Fruit fly (Drosophila melanogaster) whole organism, embryonic: ENCODE measurements around the gene Ugt316A1.
A peak's percentile ranks its signal among the peaks of the same experiment; 100 is the strongest.

ENCODE experiments used
- CG10267 ChIP-seq: fragments of 200-800 bp; sonication (Bioruptor generic); optimal IDR thresholded peaks from 2 replicates; lab custom pipeline; 2018; ENCODE audit warnings: missing biosample characterization, mild to moderate bottlenecking, missing genetic modification characterization, moderate library complexity
- CG10431 ChIP-seq: fragments of 200-800 bp; sonication (Bioruptor generic); optimal IDR thresholded peaks from 3 replicates; lab custom pipeline; 2018; ENCODE audit warnings: missing biosample characterization, mild to moderate bottlenecking, missing genetic modification characterization
- CG12769 ChIP-seq: fragments of 200-800 bp; sonication (Bioruptor generic); optimal IDR thresholded peaks from 2 replicates; lab custom pipeline; 2019; ENCODE audit warnings: missing biosample characterization, mild to moderate bottlenecking, missing genetic modification characterization, moderate library complexity
- CG13624 ChIP-seq: fragments of 200-800 bp; sonication (Bioruptor generic); optimal IDR thresholded peaks from 2 replicates; lab custom pipeline; 2016; ENCODE audit warnings: missing biosample characterization, missing genetic modification characterization
- CG14860 ChIP-seq: fragments of 200-800 bp; sonication (Bioruptor generic); IDR thresholded peaks from 3 replicates; pipeline ENCODE4 v1.3.6; 2022; ENCODE audit warnings: missing biosample characterization, missing genetic modification characterization; ENCODE audit not compliant: partially characterized antibody
- CG15514 ChIP-seq: fragments of 200-800 bp; sonication (Bioruptor generic); optimal IDR thresholded peaks from 3 replicates; lab custom pipeline; 2017; ENCODE audit warnings: missing biosample characterization, missing genetic modification characterization, mild to moderate bottlenecking, moderate library complexity, missing genetic modification reagents
- CG2678 ChIP-seq: fragments of 200-800 bp; sonication (Bioruptor generic); optimal IDR thresholded peaks from 3 replicates; lab custom pipeline; 2019; ENCODE audit warnings: missing biosample characterization, mild to moderate bottlenecking, missing genetic modification characterization, moderate library complexity
- CG42726 ChIP-seq: fragments of 200-800 bp; sonication (Bioruptor generic); IDR thresholded peaks from 2 replicates; pipeline ENCODE4 v1.3.6; 2022; ENCODE audit warnings: missing biosample characterization, missing genetic modification characterization; ENCODE audit not compliant: partially characterized antibody
- CG4617 ChIP-seq: fragments of 200-800 bp; sonication (Bioruptor generic); optimal IDR thresholded peaks from 3 replicates; lab custom pipeline; 2016; ENCODE audit warnings: missing biosample characterization, missing genetic modification characterization, borderline replicate concordance
- CG5245 ChIP-seq: fragments of 200-800 bp; sonication (Bioruptor generic); optimal IDR thresholded peaks from 3 replicates; lab custom pipeline; 2016; ENCODE audit warnings: missing biosample characterization, missing genetic modification characterization
- CG6254 ChIP-seq: fragments of 200-800 bp; sonication (Bioruptor generic); optimal IDR thresholded peaks from 3 replicates; lab custom pipeline; 2017; ENCODE audit warnings: mild to moderate bottlenecking, missing biosample characterization, missing genetic modification reagents, missing genetic modification characterization
- CG7928 ChIP-seq: fragments of 200-800 bp; sonication (Bioruptor generic); optimal IDR thresholded peaks from 2 replicates; lab custom pipeline; 2017; ENCODE audit warnings: missing biosample characterization, mild to moderate bottlenecking, missing genetic modification characterization
- CG8478 ChIP-seq: fragments of >200 bp; optimal IDR thresholded peaks from 2 replicates; lab custom pipeline; 2018
- CG8944 ChIP-seq: fragments of 200-800 bp; sonication (Bioruptor generic); optimal IDR thresholded peaks from 3 replicates; lab custom pipeline; 2016; ENCODE audit warnings: missing biosample characterization, missing genetic modification characterization
- CG9932 ChIP-seq: fragments of 200-800 bp; sonication (Bioruptor generic); IDR thresholded peaks from 2 replicates; pipeline ENCODE4 v1.3.6; 2022; ENCODE audit warnings: missing biosample characterization, missing genetic modification characterization
- CoRest ChIP-seq: fragments of 200-800 bp; sonication (Bioruptor generic); optimal IDR thresholded peaks from 3 replicates; lab custom pipeline; 2018; ENCODE audit warnings: missing biosample characterization, mild to moderate bottlenecking, missing genetic modification characterization, moderate library complexity
- Dp ChIP-seq: fragments of 200-800 bp; sonication (Bioruptor generic); optimal IDR thresholded peaks from 2 replicates; lab custom pipeline; 2018; ENCODE audit warnings: missing biosample characterization, mild to moderate bottlenecking, missing genetic modification characterization, moderate library complexity
- E2f2 ChIP-seq: fragments of 200-800 bp; sonication (Bioruptor generic); IDR thresholded peaks from 2 replicates; pipeline ENCODE4 v1.3.6; 2022; ENCODE audit warnings: missing biosample characterization, missing genetic modification characterization
- Hr3 ChIP-seq: fragments of 200-800 bp; sonication (Bioruptor generic); optimal IDR thresholded peaks from 3 replicates; lab custom pipeline; 2016; ENCODE audit warnings: missing biosample characterization, missing genetic modification characterization
- Lpt ChIP-seq: fragments of >200 bp; optimal IDR thresholded peaks from 2 replicates; lab custom pipeline; 2018; ENCODE audit warnings: missing biosample characterization, missing genetic modification characterization
- MBD-R2 ChIP-seq: fragments of 200-800 bp; sonication (Bioruptor generic); IDR thresholded peaks from 2 replicates; pipeline ENCODE4 v1.3.6; 2022; ENCODE audit warnings: missing biosample characterization, missing genetic modification characterization
- MESR4 ChIP-seq: fragments of 200-800 bp; sonication (Bioruptor generic); optimal IDR thresholded peaks from 2 replicates; lab custom pipeline; 2018; ENCODE audit warnings: missing biosample characterization, mild to moderate bottlenecking, missing genetic modification characterization, moderate library complexity
- MTF-1 ChIP-seq: fragments of 200-800 bp; sonication (Bioruptor generic); optimal IDR thresholded peaks from 2 replicates; lab custom pipeline; 2018; ENCODE audit warnings: missing biosample characterization, mild to moderate bottlenecking, missing genetic modification characterization, borderline replicate concordance
- Med ChIP-seq: fragments of 200-800 bp; sonication (Bioruptor generic); peaks from one replicate; lab custom pipeline; 2016; ENCODE audit warnings: missing biosample characterization, missing genetic modification characterization, mild to moderate bottlenecking, inconsistent platforms, moderate library complexity
- Meics ChIP-seq: fragments of 200-800 bp; sonication (Bioruptor generic); optimal IDR thresholded peaks from 2 replicates; lab custom pipeline; 2017; ENCODE audit warnings: missing biosample characterization, mild to moderate bottlenecking, missing genetic modification characterization
- NC2α ChIP-seq: fragments of 200-800 bp; sonication (Bioruptor generic); optimal IDR thresholded peaks from 2 replicates; lab custom pipeline; 2016; ENCODE audit warnings: missing biosample characterization, missing genetic modification characterization
- Oaz ChIP-seq: fragments of 200-800 bp; sonication (Bioruptor generic); IDR thresholded peaks from 2 replicates; pipeline ENCODE4 v1.3.6; 2022; ENCODE audit warnings: missing biosample characterization, missing genetic modification characterization
- PHDP ChIP-seq: fragments of 200-800 bp; sonication (Bioruptor generic); optimal IDR thresholded peaks from 3 replicates; lab custom pipeline; 2018; ENCODE audit warnings: missing biosample characterization, mild to moderate bottlenecking, missing genetic modification characterization, moderate library complexity
- Rfx ChIP-seq: fragments of 200-800 bp; sonication (Bioruptor generic); IDR thresholded peaks from 2 replicates; pipeline ENCODE4 v1.3.6; 2022; ENCODE audit warnings: missing biosample characterization, missing genetic modification characterization
- Ssrp ChIP-seq: fragments of 200-800 bp; sonication (Bioruptor generic); optimal IDR thresholded peaks from 2 replicates; lab custom pipeline; 2018; ENCODE audit warnings: missing biosample characterization, mild to moderate bottlenecking, missing genetic modification characterization, moderate library complexity
- Xbp1 ChIP-seq: fragments of 200-800 bp; sonication (Bioruptor generic); optimal IDR thresholded peaks from 3 replicates; lab custom pipeline; 2016; ENCODE audit warnings: missing biosample characterization, mild to moderate bottlenecking, missing genetic modification characterization
- aop ChIP-seq: fragments of 200-800 bp; sonication (Bioruptor generic); IDR thresholded peaks from 2 replicates; pipeline ENCODE4 v1.3.6; 2022; ENCODE audit warnings: missing biosample characterization, missing genetic modification characterization
- bigmax ChIP-seq: fragments of 200-800 bp; sonication (Bioruptor generic); optimal IDR thresholded peaks from 2 replicates; lab custom pipeline; 2018; ENCODE audit warnings: missing biosample characterization, mild to moderate bottlenecking, missing genetic modification characterization
- chm ChIP-seq: fragments of 200-800 bp; sonication (Bioruptor generic); IDR thresholded peaks from 2 replicates; pipeline ENCODE4 v1.3.6; 2022; ENCODE audit warnings: missing biosample characterization, missing genetic modification characterization
- crol ChIP-seq: fragments of 200-800 bp; sonication (Bioruptor generic); IDR thresholded peaks from 2 replicates; pipeline ENCODE4 v1.3.6; 2022; ENCODE audit warnings: missing biosample characterization, missing genetic modification characterization
- dpn ChIP-seq, 2 experiments: fragments of 200-800 bp; sonication (Bioruptor generic); optimal IDR thresholded peaks; 3 replicates each; lab custom pipeline; 2016; ENCODE audit warnings: missing biosample characterization in 2 of 2, missing genetic modification characterization in 2 of 2
- gcm ChIP-seq: fragments of 200-800 bp; sonication (Bioruptor generic); optimal IDR thresholded peaks from 2 replicates; lab custom pipeline; 2019; ENCODE audit warnings: missing biosample characterization, mild to moderate bottlenecking, missing genetic modification characterization, moderate library complexity
- kay ChIP-seq: fragments of 200-800 bp; sonication (Bioruptor generic); optimal IDR thresholded peaks from 2 replicates; lab custom pipeline; 2016; ENCODE audit warnings: missing biosample characterization, missing genetic modification characterization
- lbe ChIP-seq: fragments of 200-800 bp; sonication (Bioruptor generic); optimal IDR thresholded peaks from 2 replicates; lab custom pipeline; 2016; ENCODE audit warnings: missing biosample characterization, mild to moderate bottlenecking, missing genetic modification characterization
- mirr ChIP-seq: fragments of 200-800 bp; sonication (Bioruptor generic); optimal IDR thresholded peaks from 3 replicates; lab custom pipeline; 2018; ENCODE audit warnings: missing biosample characterization, mild to moderate bottlenecking, missing genetic modification characterization
- nerfin-2 ChIP-seq: fragments of 200-800 bp; sonication (Bioruptor generic); IDR thresholded peaks from 2 replicates; pipeline ENCODE4 v1.3.6; 2022; ENCODE audit warnings: missing biosample characterization, missing genetic modification characterization; ENCODE audit not compliant: partially characterized antibody
- pzg ChIP-seq: fragments of 200-800 bp; sonication (Bioruptor generic); optimal IDR thresholded peaks from 3 replicates; lab custom pipeline; 2018; ENCODE audit warnings: missing biosample characterization, mild to moderate bottlenecking, missing genetic modification characterization, moderate library complexity
- row ChIP-seq: fragments of 200-800 bp; sonication (Bioruptor generic); IDR thresholded peaks from 3 replicates; pipeline ENCODE4 v1.3.6; 2022; ENCODE audit warnings: missing biosample characterization, missing genetic modification characterization
- sens ChIP-seq: fragments of 200-800 bp; sonication (Bioruptor generic); peaks from one replicate; lab custom pipeline; 2016; ENCODE audit warnings: missing biosample characterization, missing genetic modification characterization
- slou ChIP-seq: fragments of 200-800 bp; sonication (Bioruptor generic); optimal IDR thresholded peaks from 3 replicates; lab custom pipeline; 2016; ENCODE audit warnings: missing biosample characterization, missing genetic modification characterization
- stwl ChIP-seq: fragments of 200-800 bp; sonication (Bioruptor generic); optimal IDR thresholded peaks from 3 replicates; lab custom pipeline; 2018; ENCODE audit warnings: missing biosample characterization, mild to moderate bottlenecking, missing genetic modification characterization, moderate library complexity
- tap ChIP-seq: fragments of 200-800 bp; optimal IDR thresholded peaks from 3 replicates; lab custom pipeline; 2019; ENCODE audit warnings: missing biosample characterization, mild to moderate bottlenecking, missing genetic modification characterization, moderate library complexity
- tna ChIP-seq: fragments of 200-800 bp; sonication (Bioruptor generic); IDR thresholded peaks from 2 replicates; pipeline ENCODE4 v1.3.6; 2022; ENCODE audit warnings: missing biosample characterization, missing genetic modification characterization; ENCODE audit not compliant: partially characterized antibody
- zen ChIP-seq: fragments of 200-800 bp; sonication (Bioruptor generic); optimal IDR thresholded peaks from 3 replicates; lab custom pipeline; 2018; ENCODE audit warnings: missing biosample characterization, mild to moderate bottlenecking, missing genetic modification characterization, moderate library complexity

Gene Ugt316A1

DNA sequence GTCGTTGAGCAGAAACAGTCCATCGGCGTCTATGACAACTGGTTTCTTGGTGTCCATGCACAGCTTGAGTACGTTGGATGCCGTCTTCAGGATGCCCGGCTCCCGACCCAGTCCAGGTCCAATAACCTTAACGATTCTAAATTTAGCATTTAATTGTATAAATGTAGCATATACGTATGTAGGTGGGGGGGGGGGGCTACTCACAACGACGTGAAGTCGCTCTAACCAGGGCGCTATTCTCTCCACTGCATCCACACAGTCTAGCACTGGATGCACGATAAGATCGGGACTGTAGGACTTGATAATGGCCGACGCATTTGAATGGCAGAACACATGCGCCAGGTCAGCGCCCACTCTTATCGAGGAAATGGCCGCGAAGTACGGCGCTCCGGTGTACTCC lies 34.5 kb upstream of the Ugt316A1 start:
- TF ChIP-seq CG12769 (tag; lab: Kevin White, UChicago) (no peak), crol (peak; percentile 64), Med (GFP tag; lab: Kevin White, UChicago) (peak; percentile 50)
- TF ChIP-seq, all 482 proteins: peak for 2

DNA sequence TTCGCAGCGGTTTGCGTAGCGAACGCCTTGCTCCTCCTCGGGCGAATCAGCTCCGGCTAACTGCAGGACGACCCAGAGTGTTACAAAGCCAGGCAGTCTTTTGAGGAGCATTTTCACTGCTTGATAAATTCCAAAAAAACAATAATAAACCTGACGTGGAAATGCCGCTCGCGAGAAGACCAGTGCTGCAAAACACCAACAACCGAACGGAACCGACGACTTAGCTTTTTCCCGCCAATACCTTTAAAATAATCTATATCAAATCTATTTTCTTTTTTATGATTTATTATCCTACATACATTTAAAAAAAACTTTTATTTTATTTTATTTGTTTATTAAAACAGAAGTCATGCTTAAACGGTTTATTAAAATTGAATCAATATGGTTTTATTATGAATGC lies 33.4 kb upstream of the Ugt316A1 start, which contains the start of gene CNPYb:
TSS of gene CNPYb (minus strand) at position 186 of the 400 bp plus-strand sequence.
- no peak for TF ChIP-seq aop (GFP tag; lab: Robert Waterston, UW)
- TF ChIP-seq Oaz (GFP tag; lab: Robert Waterston, UW), result no peak
- TF ChIP-seq CG10431 (GFP tag; lab: Kevin White, UChicago), result no peak
- no peak for TF ChIP-seq CG14860
- TF ChIP-seq NC2α, result no peak
- peak; percentile 15; the same call in 1 of the 2 replicates for TF ChIP-seq Rfx
- TF ChIP-seq tna (GFP tag; lab: Robert Waterston, UW), result no peak
- peak; percentile 22 for TF ChIP-seq CG4617 (GFP tag; lab: Kevin White, UChicago)
- no peak for TF ChIP-seq Lpt
- TF ChIP-seq CG6254, result no peak
- TF ChIP-seq lbe, result peak; percentile 4
- TF ChIP-seq row (GFP tag; lab: Robert Waterston, UW), result peak; percentile 74
- peak; percentile 87 for TF ChIP-seq CG10267 (tag; lab: Kevin White, UChicago)
- no peak for TF ChIP-seq CG9932 (GFP tag; lab: Robert Waterston, UW)
- TF ChIP-seq mirr, result no peak
- no peak for TF ChIP-seq CG13624 (GFP tag; lab: Kevin White, UChicago)
- peak; percentile 20 for TF ChIP-seq Dp
- peak; percentile 84 for TF ChIP-seq MBD-R2 (GFP tag; lab: Robert Waterston, UW)
- TF ChIP-seq chm (GFP tag; lab: Robert Waterston, UW), result no peak
- TF ChIP-seq CG42726, result no peak
- TF ChIP-seq kay (GFP tag; lab: Kevin White, UChicago), result no peak
- peak; percentile 61 for TF ChIP-seq MESR4 (GFP tag; lab: Kevin White, UChicago)
- no peak for TF ChIP-seq CG7928 (GFP tag; lab: Kevin White, UChicago)
- no peak for TF ChIP-seq tap
- TF ChIP-seq CG8944 (GFP tag; lab: Kevin White, UChicago), result no peak
- TF ChIP-seq slou (GFP tag; lab: Kevin White, UChicago), result no peak
- TF ChIP-seq Ssrp (tag; lab: Kevin White, UChicago), result no peak
- TF ChIP-seq dpn (GFP tag; optimal IDR thresholded peaks at IDR 0.05; lab: Kevin White, UChicago), result no peak
- TF ChIP-seq gcm (GFP tag; lab: Kevin White, UChicago), result no peak
- no peak for TF ChIP-seq CG2678 (tag; lab: Kevin White, UChicago)
- no peak for TF ChIP-seq CG5245 (GFP tag; lab: Kevin White, UChicago)
- TF ChIP-seq pzg (GFP tag; lab: Kevin White, UChicago), result peak; percentile 22
- TF ChIP-seq Meics (GFP tag; lab: Kevin White, UChicago), result no peak
- TF ChIP-seq Hr3 (GFP tag; lab: Kevin White, UChicago), result no peak
- peak; percentile 33 for TF ChIP-seq sens (GFP tag; lab: Kevin White, UChicago)
- TF ChIP-seq E2f2 (GFP tag; lab: Robert Waterston, UW), result peak; percentile 32; the same call in 1 of the 2 replicates
- TF ChIP-seq stwl (tag; lab: Kevin White, UChicago), result peak; percentile 0
- TF ChIP-seq CoRest, result no peak
- TF ChIP-seq bigmax (GFP tag; lab: Kevin White, UChicago), result no peak
- TF ChIP-seq nerfin-2, result no peak
- TF ChIP-seq CG8478, result no peak
- peak; percentile 89 for TF ChIP-seq Xbp1 (GFP tag; lab: Kevin White, UChicago)
- TF ChIP-seq PHDP (tag; lab: Kevin White, UChicago), result peak; percentile 5
- peak; percentile 27 for TF ChIP-seq CG15514
- no peak for TF ChIP-seq MTF-1 (GFP tag; lab: Kevin White, UChicago)
- no peak for TF ChIP-seq zen (tag; lab: Kevin White, UChicago)
